Worm (Caenorhabditis elegans): ENCODE results near the gene W09G12.7.

W09G12.7 gene

ce11 chrIV:1246762-1247436 lies 18.0 kb downstream of the W09G12.7 start, which contains the start of the genes clec-165 and F38A1.11:
clec-165 (minus strand) TSS chrIV:1246886.
F38A1.11 (plus strand) TSS chrIV:1247386.
- TF ChIP-seq fos-1 (tag; optimal IDR thresholded peaks at IDR 0.05) (no peak), nhr-6 (tag; optimal IDR thresholded peaks at IDR 0.05) (no peak), attf-4 (tag; optimal IDR thresholded peaks at IDR 0.05) (no peak), T20F7.1 (GFP tag; optimal IDR thresholded peaks at IDR 0.05) (no peak), dmd-6 (GFP tag; IDR thresholded peaks at IDR 0.05) (peak; percentile 51), daf-12 (tag; optimal IDR thresholded peaks at IDR 0.05) (no peak), nhr-28 (tag; optimal IDR thresholded peaks at IDR 0.05) (peak; percentile 27), ztf-11 (tag; optimal IDR thresholded peaks at IDR 0.05) (no peak), F10B5.3 (tag; optimal IDR thresholded peaks at IDR 0.05) (no peak), arid-1 (GFP tag; conservative IDR thresholded peaks at IDR 0.05) (no peak), aha-1 (tag) (peak; percentile 8), daf-16 (GFP tag; optimal IDR thresholded peaks at IDR 0.05) (no peak), daf-16 (tag; optimal IDR thresholded peaks at IDR 0.05) (peak; percentile 34)

- TF ChIP-seq mxl-2 (GFP tag; conservative IDR thresholded peaks at IDR 0.05): no peak
- TF ChIP-seq pqm-1 (tag; optimal IDR thresholded peaks at IDR 0.05): no peak
- no peak for TF ChIP-seq Y5F2A.4 (GFP tag; optimal IDR thresholded peaks at IDR 0.05)
- TF ChIP-seq zfp-2 (tag; optimal IDR thresholded peaks at IDR 0.05): no peak
- no peak for TF ChIP-seq Y48G9A.11 (GFP tag; IDR thresholded peaks at IDR 0.05)
- no peak for TF ChIP-seq F10B5.3 (tag; optimal IDR thresholded peaks at IDR 0.05)
- no peak for TF ChIP-seq F49E8.2 (tag; optimal IDR thresholded peaks at IDR 0.05; ENCODE audit: borderline replicate concordance)
- no peak for TF ChIP-seq T26A8.4 (GFP tag; IDR thresholded peaks at IDR 0.05)
- TF ChIP-seq snpc-4 (tag; optimal IDR thresholded peaks at IDR 0.05): no peak
- no peak for TF ChIP-seq mxl-3 (GFP tag; optimal IDR thresholded peaks at IDR 0.05)
- no peak for TF ChIP-seq mes-2 (tag; optimal IDR thresholded peaks at IDR 0.05; ENCODE audit: poor library complexity, severe bottlenecking)
- TF ChIP-seq hlh-11 (tag; optimal IDR thresholded peaks at IDR 0.05): no peak
- no peak for TF ChIP-seq pha-4 (GFP tag; IDR thresholded peaks at IDR 0.05)
- TF ChIP-seq pha-4 (tag; optimal IDR thresholded peaks at IDR 0.05): no peak
- no peak for TF ChIP-seq dmd-9 (GFP tag; IDR thresholded peaks at IDR 0.05)
- TF ChIP-seq nhr-41 (GFP tag; IDR thresholded peaks at IDR 0.05): no peak
- no peak for TF ChIP-seq R02D3.7 (tag; optimal IDR thresholded peaks at IDR 0.05)
- TF ChIP-seq daf-16 (GFP tag; optimal IDR thresholded peaks at IDR 0.05): no peak
- TF ChIP-seq daf-16 (tag; optimal IDR thresholded peaks at IDR 0.05): no peak
Observed at ce11 chrIV:1251242-1251911, 22.5 kb downstream of the W09G12.7 start, which contains the start of the genes clec-166 and F38A1.6. clec-166 (minus strand) TSS chrIV:1251342. F38A1.6 (plus strand) TSS chrIV:1251861.

ce11 chrIV:1255632-1256031 lies 26.8 kb downstream of the W09G12.7 start, which contains the start of gene clec-167:
clec-167 (minus strand) TSS chrIV:1255732.
- no peak for TF ChIP-seq dmd-9 (GFP tag; IDR thresholded peaks at IDR 0.05)
- TF ChIP-seq unc-62 (GFP tag; optimal IDR thresholded peaks at IDR 0.05 in 1 of 2): peak in 1 of 2 experiments; percentile 1
- no peak for TF ChIP-seq unc-62 (tag; optimal IDR thresholded peaks at IDR 0.05)

- TF ChIP-seq dmd-6 (GFP tag; IDR thresholded peaks at IDR 0.05) (peak; percentile 72), nhr-28 (tag; optimal IDR thresholded peaks at IDR 0.05) (peak; percentile 87), nhr-77 (tag; optimal IDR thresholded peaks at IDR 0.05) (peak; percentile 12), F10B5.3 (tag; optimal IDR thresholded peaks at IDR 0.05) (no peak), ZK546.5 (tag; optimal IDR thresholded peaks at IDR 0.05) (no peak), pqm-1 (tag; optimal IDR thresholded peaks at IDR 0.05) (peak; percentile 61), nhr-11 (tag; optimal IDR thresholded peaks at IDR 0.05) (no peak)
Observed at ce11 chrIV:1256723-1257122, 27.8 kb downstream of the W09G12.7 start, which contains the start of gene clec-168. clec-168 (plus strand) TSS chrIV:1256969.
